Worm (Caenorhabditis elegans): ENCODE results near the gene F46F5.7.

The F46F5.7 gene

DNA sequence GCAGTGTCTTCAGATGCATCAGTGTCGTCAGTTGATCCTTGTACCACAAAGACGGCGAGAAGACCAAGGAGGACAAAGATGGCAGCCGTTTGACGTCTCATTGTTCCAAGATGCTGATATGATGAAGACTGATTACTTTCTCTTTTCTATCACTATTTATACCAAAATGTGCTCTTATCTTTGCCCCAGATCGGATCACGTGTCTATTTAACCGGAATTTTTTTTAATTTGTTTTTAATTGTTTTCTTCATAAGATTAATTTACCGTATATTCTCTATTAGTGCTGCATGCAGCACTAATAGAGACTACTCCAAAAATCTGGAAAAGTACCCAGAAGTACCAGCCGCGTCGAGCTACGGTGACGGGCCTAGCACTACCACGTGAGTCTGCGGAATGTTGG, 5.7 kb downstream of the F46F5.7 start, which contains the start of gene msrp-3:
Gene msrp-3, minus strand, starts transcription at position 101 of the 400 bp plus-strand sequence.
- TF ChIP-seq dpl-1 (GFP tag; optimal IDR thresholded peaks at IDR 0.05) (no peak), let-607 (tag; optimal IDR thresholded peaks at IDR 0.05) (no peak), C06A6.2 (GFP tag; conservative IDR thresholded peaks at IDR 0.05) (no peak), bed-1 (GFP tag; IDR thresholded peaks at IDR 0.05) (no peak), attf-5 (GFP tag; optimal IDR thresholded peaks at IDR 0.05) (no peak), lin-35 (GFP tag; optimal IDR thresholded peaks at IDR 0.05) (no peak), him-1 (tag; optimal IDR thresholded peaks at IDR 0.05) (no peak)

- no peak for TF ChIP-seq somi-1 (GFP tag; optimal IDR thresholded peaks at IDR 0.05)
- TF ChIP-seq ceh-79 (tag; optimal IDR thresholded peaks at IDR 0.05), result no peak
- TF ChIP-seq F55B11.4 (tag; optimal IDR thresholded peaks at IDR 0.05; ENCODE audit: borderline replicate concordance, insufficient read depth), result no peak
- no peak for TF ChIP-seq bed-2 (GFP tag; IDR thresholded peaks at IDR 0.05)
- TF ChIP-seq zfh-2 (GFP tag; conservative IDR thresholded peaks at IDR 0.05), result peak; percentile 66; the same call in 1 of the 2 replicates
Observed at ce11 chrII:812917-813316, 7.5 kb downstream of the F46F5.7 start, which contains the start of gene F46F5.5. TSS of gene F46F5.5 (minus strand) at chrII:813017.

DNA sequence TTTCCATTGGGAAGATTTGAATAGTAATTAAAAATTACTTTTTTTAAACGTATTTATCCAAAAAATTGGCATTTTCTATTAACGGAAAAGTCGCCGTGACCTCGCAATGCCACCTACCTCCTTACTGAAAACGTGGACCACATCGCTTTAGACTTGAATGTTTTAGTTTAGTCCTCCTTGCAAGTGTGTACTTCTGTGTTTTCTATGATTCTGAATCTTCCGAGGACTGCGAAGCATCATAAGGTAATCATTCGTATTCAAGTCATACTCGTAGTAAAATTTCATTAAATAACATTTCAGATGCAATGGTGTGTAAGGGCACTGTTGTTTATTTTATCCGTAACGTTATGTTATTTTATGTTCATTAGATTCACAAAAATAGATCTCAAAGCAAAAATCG, 12.0 kb downstream of the F46F5.7 start, which contains the start of gene F46F5.11:
Gene F46F5.11, plus strand, starts transcription at position 301 of the 400 bp plus-strand sequence.
- TF ChIP-seq hlh-12 (tag; optimal IDR thresholded peaks at IDR 0.05) (no peak), F22D6.2 (tag; optimal IDR thresholded peaks at IDR 0.05) (no peak), K12H6.12 (tag; optimal IDR thresholded peaks at IDR 0.05) (no peak), B0019.2 (GFP tag; conservative IDR thresholded peaks at IDR 0.05) (no peak), C17E4.6 (GFP tag; IDR thresholded peaks at IDR 0.05) (no peak), F52B5.7 (tag; optimal IDR thresholded peaks at IDR 0.05) (no peak), D2030.7 (GFP tag; IDR thresholded peaks at IDR 0.05) (no peak), madf-8 (GFP tag; conservative IDR thresholded peaks at IDR 0.05) (no peak), sptf-2 (GFP tag; optimal IDR thresholded peaks at IDR 0.05) (no peak), lin-40 (tag; optimal IDR thresholded peaks at IDR 0.05) (no peak), egrh-3 (GFP tag; IDR thresholded peaks at IDR 0.05) (no peak), F37B4.10 (GFP tag; IDR thresholded peaks at IDR 0.05) (no peak), atf-7 (tag; optimal IDR thresholded peaks at IDR 0.05) (no peak)

ce11 chrII:803009-803408, 17.4 kb downstream of the F46F5.7 start, which contains the start of gene F46F5.13:
TSS of gene F46F5.13 (plus strand) at chrII:803309.
- TF ChIP-seq madf-6 (GFP tag; IDR thresholded peaks at IDR 0.05) (no peak), nhr-80 (tag; optimal IDR thresholded peaks at IDR 0.05) (no peak), nhr-90 (tag; optimal IDR thresholded peaks at IDR 0.05) (no peak), B0035.1 (tag; optimal IDR thresholded peaks at IDR 0.05) (no peak), ztf-26 (tag; optimal IDR thresholded peaks at IDR 0.05) (no peak), efl-1 (GFP tag; optimal IDR thresholded peaks at IDR 0.05) (no peak), let-607 (tag; optimal IDR thresholded peaks at IDR 0.05) (no peak), nfya-1 (tag; optimal IDR thresholded peaks at IDR 0.05; ENCODE audit: borderline replicate concordance, insufficient read depth) (no peak), xnd-1 (tag; optimal IDR thresholded peaks at IDR 0.05) (no peak), lin-40 (tag; optimal IDR thresholded peaks at IDR 0.05) (no peak), D2030.7 (GFP tag; IDR thresholded peaks at IDR 0.05) (no peak), ztf-18 (tag; optimal IDR thresholded peaks at IDR 0.05) (no peak), pbrm-1 (GFP tag; IDR thresholded peaks at IDR 0.05) (no peak), lin-26 (GFP tag; IDR thresholded peaks at IDR 0.05) (no peak), atf-7 (tag; optimal IDR thresholded peaks at IDR 0.05) (no peak), ceh-91 (GFP tag; IDR thresholded peaks at IDR 0.05) (no peak), hmg-1.2 (GFP tag; IDR thresholded peaks at IDR 0.05) (no peak)

Measured in whole organism, young adult.